Fruit fly (Drosophila melanogaster) whole organism, pupa: ENCODE results near the gene CG6938.

ENCODE experiments used
- CG4496 ChIP-seq: fragments of 200-800 bp; sonication (Bioruptor generic); IDR thresholded peaks from 3 replicates; pipeline ENCODE4 v1.3.6; 2022; ENCODE audit warnings: missing biosample characterization, missing genetic modification characterization
- CG8159 ChIP-seq: fragments of 200-800 bp; sonication (Bioruptor generic); optimal IDR thresholded peaks from 3 replicates; lab custom pipeline; 2018; ENCODE audit warnings: missing biosample characterization, mild to moderate bottlenecking, missing genetic modification characterization, moderate library complexity
- D1 ChIP-seq: fragments of 200-800 bp; sonication (Bioruptor generic); optimal IDR thresholded peaks from 2 replicates; lab custom pipeline; 2018; ENCODE audit warnings: missing biosample characterization, mild to moderate bottlenecking, missing genetic modification characterization, moderate library complexity

DNA sequence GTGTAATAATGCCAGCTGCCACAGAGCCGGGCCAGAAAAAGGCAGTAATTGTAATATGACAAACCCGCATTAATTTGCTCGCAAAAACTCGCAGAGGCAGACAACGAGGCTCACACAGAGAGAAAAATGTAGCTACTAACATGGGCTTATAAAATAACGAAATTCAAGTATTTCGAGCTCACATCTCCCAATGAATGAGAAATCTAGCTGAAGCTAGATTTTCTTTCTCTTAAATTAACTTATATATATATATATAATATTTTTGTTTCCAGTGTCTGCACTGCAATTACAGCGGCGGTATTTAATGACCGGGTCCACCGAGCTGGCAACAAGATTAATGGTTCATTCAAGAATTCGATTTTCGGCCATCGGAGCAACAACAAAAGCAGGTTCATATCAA is 31.5 kb downstream of the CG6938 start:
- TF ChIP-seq CG4496 (GFP tag; lab: Robert Waterston, UW) (peak; percentile 78), D1 (tag; lab: Kevin White, UChicago) (no peak), CG8159 (tag; lab: Kevin White, UChicago) (peak; percentile 20)
